Worm (Caenorhabditis elegans) whole organism, mixed stage, embryonic: ENCODE results near the gene F36H1.3.

ENCODE experiments used
- M03D4.4 ChIP-seq: sonication (generic microtip); optimal IDR thresholded peaks from 2 replicates; lab custom pipeline; 2017; ENCODE audit warnings: mild to moderate bottlenecking, missing genetic modification characterization, missing compliant biosample characterization
- bed-3 ChIP-seq: fragments of 200-800 bp; sonication (Bioruptor generic); optimal IDR thresholded peaks from 3 replicates; lab custom pipeline; 2018; ENCODE audit warnings: mild to moderate bottlenecking, missing genetic modification characterization, moderate library complexity, missing compliant biosample characterization
- ceh-39 ChIP-seq: fragments of 150-350 bp; optimal IDR thresholded peaks from 2 replicates; lab custom pipeline; 2014; ENCODE audit warnings: missing biosample characterization, missing genetic modification characterization
- ceh-43 ChIP-seq: fragments of 200-800 bp; sonication (Bioruptor generic); optimal IDR thresholded peaks from 2 replicates; lab custom pipeline; 2018; ENCODE audit warnings: mild to moderate bottlenecking, missing genetic modification characterization, moderate library complexity, missing compliant biosample characterization
- ceh-83 ChIP-seq: fragments of 200-800 bp; sonication (Bioruptor generic); optimal IDR thresholded peaks from 2 replicates; lab custom pipeline; 2018; ENCODE audit warnings: mild to moderate bottlenecking, missing genetic modification characterization, missing compliant biosample characterization
- ces-1 ChIP-seq: fragments of 150-350 bp; optimal IDR thresholded peaks from 2 replicates; lab custom pipeline; 2014; ENCODE audit warnings: missing biosample characterization, missing genetic modification reagents, missing genetic modification characterization
- cnd-1 ChIP-seq: fragments of 200-800 bp; sonication (Bioruptor generic); optimal IDR thresholded peaks from 2 replicates; lab custom pipeline; 2018; ENCODE audit warnings: mild to moderate bottlenecking, missing genetic modification characterization, missing compliant biosample characterization
- drap-1 ChIP-seq: fragments of 200-800 bp; sonication (Bioruptor generic); optimal IDR thresholded peaks from 3 replicates; lab custom pipeline; 2018; ENCODE audit warnings: mild to moderate bottlenecking, missing genetic modification characterization, missing compliant biosample characterization
- elt-1 ChIP-seq: sonication (generic microtip); optimal IDR thresholded peaks from 2 replicates; lab custom pipeline; 2017; ENCODE audit warnings: missing genetic modification characterization, mild to moderate bottlenecking, missing compliant biosample characterization, antibody characterized with exemption, moderate library complexity, borderline replicate concordance; ENCODE audit not compliant: insufficient read depth
- elt-3 ChIP-seq: fragments of 150-350 bp; optimal IDR thresholded peaks from 2 replicates; lab custom pipeline; 2014; ENCODE audit warnings: missing biosample characterization, missing genetic modification characterization
- flh-1 ChIP-seq: fragments of 200-800 bp; sonication (Bioruptor generic); optimal IDR thresholded peaks from 2 replicates; lab custom pipeline; 2018; ENCODE audit warnings: mild to moderate bottlenecking, missing genetic modification characterization, moderate library complexity, missing compliant biosample characterization
- ham-2 ChIP-seq: fragments of 200-800 bp; sonication (Bioruptor generic); optimal IDR thresholded peaks from 2 replicates; lab custom pipeline; 2018; ENCODE audit warnings: mild to moderate bottlenecking, missing genetic modification characterization, missing compliant biosample characterization
- hlh-1 ChIP-seq: fragments of 150-350 bp; optimal IDR thresholded peaks from 2 replicates; lab custom pipeline; 2014; ENCODE audit warnings: missing biosample characterization, missing genetic modification reagents, missing genetic modification characterization
- lin-13 ChIP-seq: fragments of 150-350 bp; optimal IDR thresholded peaks from 2 replicates; lab custom pipeline; 2014; ENCODE audit warnings: missing biosample characterization, missing genetic modification characterization
- lin-32 ChIP-seq: fragments of 200-800 bp; sonication (Bioruptor generic); optimal IDR thresholded peaks from 2 replicates; lab custom pipeline; 2018; ENCODE audit warnings: mild to moderate bottlenecking, missing genetic modification characterization, missing compliant biosample characterization
- lsy-2 ChIP-seq: fragments of 150-350 bp; optimal IDR thresholded peaks from 2 replicates; lab custom pipeline; 2014; ENCODE audit warnings: missing biosample characterization, missing genetic modification characterization
- mab-5 ChIP-seq: fragments of 150-350 bp; optimal IDR thresholded peaks from 2 replicates; lab custom pipeline; 2014; ENCODE audit warnings: missing biosample characterization, missing genetic modification characterization
- mep-1 ChIP-seq: fragments of 150-350 bp; optimal IDR thresholded peaks from 2 replicates; lab custom pipeline; 2017; ENCODE audit warnings: missing biosample characterization, missing genetic modification reagents, missing genetic modification characterization, inconsistent platforms
- mls-2 ChIP-seq: sonication (generic microtip); optimal IDR thresholded peaks from 2 replicates; lab custom pipeline; 2016; ENCODE audit warnings: mild to moderate bottlenecking, missing genetic modification characterization, moderate library complexity, missing compliant biosample characterization
- nhr-12 ChIP-seq: fragments of 150-350 bp; optimal IDR thresholded peaks from 2 replicates; lab custom pipeline; 2014; ENCODE audit warnings: missing biosample characterization, missing genetic modification characterization
- nhr-2 ChIP-seq: fragments of 150-350 bp; optimal IDR thresholded peaks from 2 replicates; lab custom pipeline; 2014; ENCODE audit warnings: missing biosample characterization, missing genetic modification characterization
- nhr-237 ChIP-seq: fragments of 150-350 bp; optimal IDR thresholded peaks from 2 replicates; lab custom pipeline; 2014; ENCODE audit warnings: missing biosample characterization, missing genetic modification characterization
- nhr-28 ChIP-seq: fragments of 150-350 bp; optimal IDR thresholded peaks from 2 replicates; lab custom pipeline; 2014; ENCODE audit warnings: missing biosample characterization, missing genetic modification characterization
- nhr-76 ChIP-seq: sonication (generic microtip); optimal IDR thresholded peaks from 2 replicates; lab custom pipeline; 2017; ENCODE audit warnings: missing biosample characterization, missing genetic modification characterization
- pha-4 ChIP-seq: fragments of 150-350 bp; optimal IDR thresholded peaks from 2 replicates; lab custom pipeline; 2018; ENCODE audit warnings: missing biosample characterization, missing genetic modification reagents, missing genetic modification characterization
- sem-2 ChIP-seq: fragments of 200-800 bp; sonication (Bioruptor generic); optimal IDR thresholded peaks from 2 replicates; lab custom pipeline; 2018; ENCODE audit warnings: mild to moderate bottlenecking, missing genetic modification characterization, missing compliant biosample characterization
- snpc-4 ChIP-seq: fragments of 150-350 bp; optimal IDR thresholded peaks from 2 replicates; lab custom pipeline; 2014; ENCODE audit warnings: missing biosample characterization, missing genetic modification characterization
- sptf-1 ChIP-seq: sonication (generic microtip); optimal IDR thresholded peaks from 2 replicates; lab custom pipeline; 2017; ENCODE audit warnings: mild to moderate bottlenecking, missing genetic modification characterization, moderate library complexity, missing compliant biosample characterization
- tbx-8 ChIP-seq: fragments of 200-800 bp; sonication (Bioruptor generic); optimal IDR thresholded peaks from 2 replicates; lab custom pipeline; 2018; ENCODE audit warnings: mild to moderate bottlenecking, missing genetic modification characterization, moderate library complexity, missing compliant biosample characterization
- unc-120 ChIP-seq: sonication (generic microtip); optimal IDR thresholded peaks from 2 replicates; lab custom pipeline; 2017; ENCODE audit warnings: missing genetic modification characterization, missing compliant biosample characterization; ENCODE audit not compliant: poor library complexity, severe bottlenecking
- unc-39 ChIP-seq: fragments of 150-350 bp; optimal IDR thresholded peaks from 2 replicates; lab custom pipeline; 2014; ENCODE audit warnings: missing biosample characterization, missing genetic modification characterization
- unc-62 ChIP-seq: fragments of 150-350 bp; optimal IDR thresholded peaks from 2 replicates; lab custom pipeline; 2014; ENCODE audit warnings: missing biosample characterization, missing genetic modification reagents, missing genetic modification characterization
- zip-8 ChIP-seq: fragments of 150-350 bp; optimal IDR thresholded peaks from 2 replicates; lab custom pipeline; 2014; ENCODE audit warnings: missing biosample characterization, missing genetic modification characterization

Gene F36H1.3

DNA sequence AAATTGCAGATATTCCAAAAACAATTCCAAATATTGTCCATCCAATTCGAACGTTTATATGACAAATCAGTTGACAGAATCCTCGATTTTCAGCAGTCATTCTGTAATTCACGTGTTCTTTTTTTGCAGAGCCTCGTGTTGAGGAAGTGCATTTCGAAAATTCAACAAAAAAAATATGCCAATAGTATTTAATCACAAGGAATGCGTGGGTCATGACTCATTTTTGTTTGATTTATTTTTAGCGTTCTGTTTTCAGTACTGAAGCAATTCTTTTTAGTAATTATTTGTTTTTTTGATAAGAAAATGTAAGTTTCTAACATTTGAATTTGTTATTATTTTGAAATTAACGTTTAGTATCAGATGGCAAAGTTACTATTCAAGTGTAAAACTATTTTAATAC lies 19.0 kb upstream of the F36H1.3 start, which contains the start of gene hrg-4:
Gene hrg-4 (minus strand): TSS at position 101 of the 400 bp plus-strand sequence.
- TF ChIP-seq sem-2 (GFP tag; lab: Kevin White, UChicago) (no peak), lsy-2 (tag; lab: Kevin White, UChicago) (no peak), ceh-83 (GFP tag; lab: Kevin White, UChicago) (no peak), unc-62 (GFP tag; lab: Kevin White, UChicago) (no peak), nhr-12 (tag; lab: Kevin White, UChicago) (no peak), lin-32 (GFP tag; lab: Kevin White, UChicago) (no peak), hlh-1 (tag; lab: Kevin White, UChicago) (no peak), M03D4.4 (tag; lab: Kevin White, UChicago) (no peak), zip-8 (tag; lab: Kevin White, UChicago) (no peak), unc-120 (tag; lab: Kevin White, UChicago) (no peak), elt-1 (tag; lab: Kevin White, UChicago) (no peak), snpc-4 (no peak), sptf-1 (tag; lab: Kevin White, UChicago) (no peak), mab-5 (no peak), tbx-8 (GFP tag; lab: Kevin White, UChicago) (no peak), ceh-39 (no peak), flh-1 (GFP tag; lab: Kevin White, UChicago) (no peak), pha-4 (tag; lab: Kevin White, UChicago) (no peak), drap-1 (GFP tag; lab: Kevin White, UChicago) (no peak)

- TF ChIP-seq ham-2 (GFP tag; lab: Kevin White, UChicago) = no peak
- TF ChIP-seq snpc-4 = no peak
- TF ChIP-seq mep-1 (tag; lab: Kevin White, UChicago) = no peak
- TF ChIP-seq nhr-76 (tag; lab: Kevin White, UChicago) = no peak
- TF ChIP-seq unc-120 (tag; lab: Kevin White, UChicago) = no peak
- no peak for TF ChIP-seq ceh-43
- no peak for TF ChIP-seq drap-1 (GFP tag; lab: Kevin White, UChicago)
- TF ChIP-seq elt-1 (tag; lab: Kevin White, UChicago) = no peak
- TF ChIP-seq ceh-83 (GFP tag; lab: Kevin White, UChicago) = no peak
- TF ChIP-seq mls-2 (tag; lab: Kevin White, UChicago) = no peak
- no peak for TF ChIP-seq sptf-1 (tag; lab: Kevin White, UChicago)
- no peak for TF ChIP-seq flh-1 (GFP tag; lab: Kevin White, UChicago)
- no peak for TF ChIP-seq tbx-8 (GFP tag; lab: Kevin White, UChicago)
- no peak for TF ChIP-seq ceh-39
These were observed 18.3 kb upstream of the F36H1.3 start for ce11 chrIV:11031640-11032039.

DNA sequence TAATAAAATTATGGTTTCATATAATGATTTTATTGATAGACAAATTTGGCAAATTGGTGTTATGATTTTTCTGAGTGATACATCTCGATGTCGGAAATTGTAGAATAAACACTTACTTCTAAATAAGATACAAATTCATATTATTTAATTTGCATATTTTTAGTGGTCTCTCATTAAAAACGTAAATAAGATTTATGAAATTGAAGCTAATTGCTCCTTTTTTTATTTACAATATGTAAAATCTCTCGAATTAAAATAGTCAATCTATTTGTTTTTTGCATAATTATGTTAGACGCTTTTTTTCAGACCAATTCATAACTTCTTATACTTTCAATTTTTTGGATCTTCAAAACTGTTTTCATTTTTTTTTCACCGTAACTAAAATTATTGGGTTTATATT lies 17.6 kb upstream of the F36H1.3 start, which contains the start of gene hrg-6:
Gene hrg-6 (plus strand): TSS at position 301 of the 400 bp plus-strand sequence.
- TF ChIP-seq nhr-28 (tag; lab: Kevin White, UChicago) = no peak
- no peak for TF ChIP-seq cnd-1 (tag; lab: Kevin White, UChicago)
- no peak for TF ChIP-seq ces-1
- no peak for TF ChIP-seq tbx-8 (GFP tag; lab: Kevin White, UChicago)
- no peak for TF ChIP-seq mep-1 (tag; lab: Kevin White, UChicago)
- TF ChIP-seq ceh-43 = no peak
- no peak for TF ChIP-seq nhr-2 (tag; lab: Kevin White, UChicago)
- TF ChIP-seq lin-32 (GFP tag; lab: Kevin White, UChicago) = no peak
- no peak for TF ChIP-seq unc-120 (tag; lab: Kevin White, UChicago)
- TF ChIP-seq lsy-2 (tag; lab: Kevin White, UChicago) = no peak
- TF ChIP-seq nhr-12 (tag; lab: Kevin White, UChicago) = no peak
- no peak for TF ChIP-seq zip-8 (tag; lab: Kevin White, UChicago)
- TF ChIP-seq elt-3 = no peak
- no peak for TF ChIP-seq unc-39 (tag; lab: Kevin White, UChicago)
- TF ChIP-seq nhr-237 (tag; lab: Kevin White, UChicago) = no peak
- no peak for TF ChIP-seq bed-3 (GFP tag; lab: Kevin White, UChicago)
- TF ChIP-seq nhr-76 (tag; lab: Kevin White, UChicago) = no peak
- TF ChIP-seq M03D4.4 (tag; lab: Kevin White, UChicago) = no peak
- no peak for TF ChIP-seq unc-62 (GFP tag; lab: Kevin White, UChicago)
- TF ChIP-seq pha-4 (tag; lab: Kevin White, UChicago) = no peak

DNA sequence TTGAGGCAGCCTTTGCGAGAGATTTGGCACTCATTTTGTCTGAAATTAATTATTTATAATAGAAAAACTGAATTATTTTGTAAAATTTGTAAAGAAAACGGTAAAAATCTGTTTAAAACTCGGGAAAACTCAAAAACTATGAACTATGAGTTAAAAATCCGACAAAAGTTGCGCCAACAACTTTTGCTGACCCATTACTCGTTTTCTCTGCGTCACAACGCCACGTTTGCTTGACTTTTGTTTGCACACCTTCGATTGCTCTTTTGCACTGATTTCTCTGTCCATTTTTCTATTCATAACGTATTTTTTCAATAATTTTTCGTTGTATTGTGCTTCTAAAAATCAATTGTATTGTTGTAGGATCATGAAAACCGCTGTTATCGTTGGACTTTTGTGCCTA lies 13.7 kb upstream of the F36H1.3 start, which contains the start of gene fkb-1:
Gene fkb-1 (plus strand): TSS at position 361 of the 400 bp plus-strand sequence.
- peak; percentile 5 for TF ChIP-seq mep-1 (tag; lab: Kevin White, UChicago)
- TF ChIP-seq sem-2 (GFP tag; lab: Kevin White, UChicago) = no peak
- peak; percentile 3 for TF ChIP-seq hlh-1 (tag; lab: Kevin White, UChicago)
- TF ChIP-seq lin-13 (tag; lab: Kevin White, UChicago) = peak; percentile 80
